Worm (Caenorhabditis elegans) whole organism, L4 larva: ENCODE results near the gene srj-7.
A peak's percentile ranks its signal among the peaks of the same experiment; 100 is the strongest.

Experiments used
- F26F4.8 ChIP-seq: fragments of 200-800 bp; sonication (Bioruptor generic); conservative IDR thresholded peaks from 2 replicates; pipeline ENCODE4 v1.3.6; 2022; ENCODE audit warnings: missing genetic modification characterization, missing compliant biosample characterization
- F37D6.2 ChIP-seq: sonication (generic microtip); optimal IDR thresholded peaks from 2 replicates; lab custom pipeline; 2016; ENCODE audit warnings: mild to moderate bottlenecking, missing genetic modification characterization, missing compliant biosample characterization
- T20F7.1 ChIP-seq: fragments of 200-800 bp; sonication (Bioruptor generic); optimal IDR thresholded peaks from 2 replicates; lab custom pipeline; 2018; ENCODE audit warnings: mild to moderate bottlenecking, missing genetic modification characterization, missing compliant biosample characterization
- Y5F2A.4 ChIP-seq: fragments of 200-800 bp; sonication (Bioruptor generic); optimal IDR thresholded peaks from 2 replicates; lab custom pipeline; 2018; ENCODE audit warnings: mild to moderate bottlenecking, missing genetic modification characterization, missing compliant biosample characterization
- ZK337.2 ChIP-seq: fragments of 200-800 bp; sonication (Bioruptor generic); IDR thresholded peaks from 2 replicates; pipeline ENCODE4 v1.3.6; 2022; ENCODE audit warnings: missing genetic modification reagents, missing genetic modification characterization, missing compliant biosample characterization
- ZK546.5 ChIP-seq, 2 experiments: sonication (generic microtip); optimal IDR thresholded peaks; 2 replicates each; lab custom pipeline; 2017; ENCODE audit warnings: missing biosample characterization in 2 of 2, missing genetic modification characterization in 2 of 2
- aly-2 ChIP-seq: sonication (generic microtip); optimal IDR thresholded peaks from 2 replicates; lab custom pipeline; 2018; ENCODE audit warnings: missing biosample characterization, missing genetic modification characterization
- ama-1 ChIP-seq: fragments of 150-350 bp; optimal IDR thresholded peaks from 2 replicates; lab custom pipeline; 2014; ENCODE audit warnings: inconsistent platforms, mixed read lengths
- arid-1 ChIP-seq: fragments of 200-800 bp; sonication (Bioruptor generic); conservative IDR thresholded peaks from 2 replicates; pipeline ENCODE4 v1.3.6; 2022; ENCODE audit warnings: missing genetic modification reagents, missing genetic modification characterization, missing compliant biosample characterization
- ceh-20 ChIP-seq: fragments of 200-800 bp; sonication (Bioruptor generic); IDR thresholded peaks from 2 replicates; pipeline ENCODE4 v1.3.6; 2022; ENCODE audit warnings: missing genetic modification reagents, missing genetic modification characterization, missing compliant biosample characterization
- ceh-28 ChIP-seq: fragments of 150-350 bp; optimal IDR thresholded peaks from 2 replicates; lab custom pipeline; 2014; ENCODE audit warnings: missing biosample characterization, missing genetic modification reagents, missing genetic modification characterization
- ceh-32 ChIP-seq: sonication (generic microtip); optimal IDR thresholded peaks from 2 replicates; lab custom pipeline; 2016; ENCODE audit warnings: mild to moderate bottlenecking, missing genetic modification characterization, missing compliant biosample characterization; ENCODE audit not compliant: poor library complexity
- ceh-82 ChIP-seq: sonication (generic microtip); optimal IDR thresholded peaks from 2 replicates; lab custom pipeline; 2017; ENCODE audit warnings: missing biosample characterization, missing genetic modification characterization
- egl-27 ChIP-seq: sonication (generic microtip); optimal IDR thresholded peaks from 3 replicates; lab custom pipeline; 2017; ENCODE audit warnings: missing biosample characterization, missing genetic modification reagents, missing genetic modification characterization
- egl-43 ChIP-seq: fragments of 200-800 bp; sonication (Bioruptor generic); IDR thresholded peaks from 2 replicates; pipeline ENCODE4 v1.3.6; 2022; ENCODE audit warnings: missing genetic modification reagents, missing genetic modification characterization, missing compliant biosample characterization
- fkh-10 ChIP-seq: fragments of 150-350 bp; optimal IDR thresholded peaks from 2 replicates; lab custom pipeline; 2014; ENCODE audit warnings: missing biosample characterization, missing genetic modification reagents, missing genetic modification characterization
- hif-1 ChIP-seq, 2 experiments: sonication (generic microtip); optimal IDR thresholded peaks; 2 replicates each; lab custom pipeline; 2016 to 2017; ENCODE audit warnings: missing compliant biosample characterization in 2 of 2, missing genetic modification characterization in 2 of 2, missing genetic modification reagents in 2 of 2, missing genotype in 2 of 2, mild to moderate bottlenecking in 1 of 2
- jun-1 ChIP-seq: fragments of 150-350 bp; optimal IDR thresholded peaks from 2 replicates; lab custom pipeline; 2014; ENCODE audit warnings: missing biosample characterization, missing genetic modification reagents, missing genetic modification characterization
- lim-7 ChIP-seq: fragments of 200-800 bp; sonication (Bioruptor generic); IDR thresholded peaks from 2 replicates; pipeline ENCODE4 v1.3.6; 2022; ENCODE audit warnings: missing genetic modification characterization, missing compliant biosample characterization
- lin-13 ChIP-seq: fragments of 150-350 bp; optimal IDR thresholded peaks from 2 replicates; lab custom pipeline; 2014; ENCODE audit warnings: missing biosample characterization, missing genetic modification reagents, missing genetic modification characterization
- lin-39 ChIP-seq: fragments of 150-350 bp; optimal IDR thresholded peaks from 2 replicates; lab custom pipeline; 2014; ENCODE audit warnings: missing biosample characterization, missing genetic modification reagents, missing genetic modification characterization
- lir-3 ChIP-seq: sonication (generic microtip); optimal IDR thresholded peaks from 2 replicates; lab custom pipeline; 2016; ENCODE audit warnings: mild to moderate bottlenecking, missing genetic modification characterization, missing compliant biosample characterization
- madf-9 ChIP-seq: fragments of 200-800 bp; sonication (Bioruptor generic); conservative IDR thresholded peaks from 2 replicates; pipeline ENCODE4 v1.3.6; 2022; ENCODE audit warnings: missing genetic modification reagents, missing genetic modification characterization, missing compliant biosample characterization
- mdl-1 ChIP-seq, 2 experiments: fragments of 150-350 bp in 1 of 2; sonication (generic microtip) in 1 of 2; optimal IDR thresholded peaks; 2 replicates each; lab custom pipeline; 2014 to 2017; ENCODE audit warnings: missing biosample characterization in 2 of 2, missing genetic modification characterization in 2 of 2
- mep-1 ChIP-seq: fragments of 150-350 bp; sonication (generic microtip); optimal IDR thresholded peaks from 3 replicates; lab custom pipeline; 2014; ENCODE audit warnings: missing biosample characterization, missing genetic modification characterization
- mxl-2 ChIP-seq: fragments of 200-800 bp; sonication (Bioruptor generic); conservative IDR thresholded peaks from 2 replicates; pipeline ENCODE4 v1.3.6; 2022; ENCODE audit warnings: missing genetic modification reagents, missing genetic modification characterization, missing compliant biosample characterization
- nhr-111 ChIP-seq: fragments of 200-800 bp; sonication (Bioruptor generic); optimal IDR thresholded peaks from 2 replicates; lab custom pipeline; 2018; ENCODE audit warnings: mild to moderate bottlenecking, missing genetic modification characterization, missing compliant biosample characterization
- nhr-237 ChIP-seq: sonication (generic microtip); optimal IDR thresholded peaks from 2 replicates; lab custom pipeline; 2017; ENCODE audit warnings: missing biosample characterization, missing genetic modification characterization
- nhr-76 ChIP-seq: fragments of 150-350 bp; optimal IDR thresholded peaks from 2 replicates; lab custom pipeline; 2014; ENCODE audit warnings: missing biosample characterization, missing genetic modification characterization
- nhr-77 ChIP-seq: fragments of 150-350 bp; optimal IDR thresholded peaks from 2 replicates; lab custom pipeline; 2014; ENCODE audit warnings: missing biosample characterization, missing genetic modification characterization
- php-3 ChIP-seq: fragments of 200-800 bp; sonication (Bioruptor generic); IDR thresholded peaks from 2 replicates; pipeline ENCODE4 v1.3.6; 2022; ENCODE audit warnings: missing genetic modification reagents, missing genetic modification characterization, missing compliant biosample characterization
- saeg-2 ChIP-seq: fragments of 200-800 bp; sonication (Bioruptor generic); IDR thresholded peaks from 2 replicates; pipeline ENCODE4 v1.3.6; 2022; ENCODE audit warnings: missing genetic modification reagents, missing genetic modification characterization, missing compliant biosample characterization
- snpc-1.2 ChIP-seq: fragments of 200-800 bp; sonication (Bioruptor generic); IDR thresholded peaks from 2 replicates; pipeline ENCODE4 v1.3.6; 2022; ENCODE audit warnings: missing genetic modification reagents, missing genetic modification characterization, missing compliant biosample characterization
- spr-3 ChIP-seq: fragments of 200-800 bp; sonication (Bioruptor generic); optimal IDR thresholded peaks from 2 replicates; lab custom pipeline; 2018; ENCODE audit warnings: mild to moderate bottlenecking, missing genetic modification characterization, missing compliant biosample characterization
- tra-1 ChIP-seq: fragments of 200-800 bp; sonication (Bioruptor generic); IDR thresholded peaks from 2 replicates; pipeline ENCODE4 v1.3.6; 2022; ENCODE audit warnings: missing genetic modification reagents, missing genetic modification characterization, missing compliant biosample characterization
- unc-62 ChIP-seq, 3 experiments: fragments of 150-350 bp in 1 of 3; sonication (generic microtip); optimal IDR thresholded peaks in 2 of 3; peaks in 1 of 3; 1 replicate in 1 of 3; 2 replicates in 2 of 3; lab custom pipeline; 2014 to 2017; ENCODE audit warnings: missing biosample characterization in 3 of 3, missing genetic modification characterization in 3 of 3, missing genetic modification reagents in 3 of 3, missing genotype in 1 of 3
- zfp-2 ChIP-seq: sonication (generic microtip); optimal IDR thresholded peaks from 2 replicates; lab custom pipeline; 2016; ENCODE audit warnings: mild to moderate bottlenecking, missing genetic modification characterization, missing compliant biosample characterization

The srj-7 gene

ce11 chrV:3241175-3241574 lies 3.6 kb upstream of the srj-7 start, which contains the start of gene srj-11:
Gene srj-11 (plus strand): TSS chrV:3241424.
- TF ChIP-seq nhr-76 (tag; lab: Kevin White, UChicago) (no peak), madf-9 (GFP tag; lab: Robert Waterston, UW) (no peak), unc-62 (GFP tag; optimal IDR thresholded peaks at IDR 0.05 in 1 of 2; lab: Kevin White, UChicago) (peak in 1 of 2 experiments; percentile 95), unc-62 (tag; optimal IDR thresholded peaks at IDR 0.05; lab: Kevin White, UChicago) (no peak), jun-1 (tag; lab: Kevin White, UChicago) (no peak), T20F7.1 (GFP tag; lab: Kevin White, UChicago) (no peak)

ce11 chrV:3242984-3243383 lies 1.8 kb upstream of the srj-7 start, which contains the start of gene gst-23:
Gene gst-23 (plus strand): TSS chrV:3243284.
- TF ChIP-seq ceh-82 (tag; lab: Kevin White, UChicago) (no peak), nhr-77 (no peak), lim-7 (GFP tag; lab: Robert Waterston, UW) (no peak), jun-1 (tag; lab: Kevin White, UChicago) (no peak), ceh-32 (tag; lab: Kevin White, UChicago) (no peak)

- no peak for TF ChIP-seq nhr-111
- no peak for TF ChIP-seq lir-3 (tag; lab: Kevin White, UChicago)
- TF ChIP-seq Y5F2A.4 (GFP tag; lab: Kevin White, UChicago), result no peak
- no peak for TF ChIP-seq snpc-1.2 (GFP tag; lab: Robert Waterston, UW)
- no peak for TF ChIP-seq zfp-2 (tag; lab: Kevin White, UChicago)
- no peak for TF ChIP-seq arid-1
- no peak for TF ChIP-seq lin-13 (GFP tag; lab: Kevin White, UChicago)
- TF ChIP-seq aly-2 (tag; lab: Kevin White, UChicago), result no peak
- no peak for TF ChIP-seq saeg-2 (GFP tag; lab: Robert Waterston, UW)
- TF ChIP-seq ceh-82 (tag; lab: Kevin White, UChicago), result no peak
- no peak for TF ChIP-seq hif-1 (tag; optimal IDR thresholded peaks at IDR 0.05; lab: Kevin White, UChicago)
- no peak for TF ChIP-seq ceh-20 (GFP tag; lab: Robert Waterston, UW)
- no peak for TF ChIP-seq spr-3 (GFP tag; lab: Kevin White, UChicago)
- TF ChIP-seq F37D6.2 (tag; lab: Kevin White, UChicago), result no peak
- no peak for TF ChIP-seq lin-39 (tag; lab: Kevin White, UChicago)
- TF ChIP-seq nhr-77, result no peak
- TF ChIP-seq ZK546.5 (tag; optimal IDR thresholded peaks at IDR 0.05; lab: Kevin White, UChicago), result no peak
- TF ChIP-seq F26F4.8 (GFP tag; lab: Robert Waterston, UW), result no peak
- TF ChIP-seq php-3, result no peak
- no peak for TF ChIP-seq mep-1
- TF ChIP-seq, all 104 proteins: peak for 0
Observed at ce11 chrV:3247515-3247914, 2.7 kb downstream of the srj-7 start, which contains the start of gene srj-8. Gene srj-8 (plus strand): TSS chrV:3247815.

ce11 chrV:3250153-3250552 lies 5.3 kb downstream of the srj-7 start, which contains the start of gene T28A11.13:
Gene T28A11.13 (minus strand): TSS chrV:3250253.
- TF ChIP-seq nhr-237 (tag; lab: Kevin White, UChicago), result no peak
- TF ChIP-seq fkh-10 (GFP tag; lab: Kevin White, UChicago), result no peak
- no peak for TF ChIP-seq ZK337.2 (GFP tag; lab: Robert Waterston, UW)
- no peak for TF ChIP-seq egl-43 (GFP tag; lab: Robert Waterston, UW)
- TF ChIP-seq ama-1 (lab: Kevin White, UChicago), result no peak
- TF ChIP-seq ceh-28 (tag; lab: Kevin White, UChicago), result no peak
- no peak for TF ChIP-seq egl-27
- no peak for TF ChIP-seq ceh-32 (tag; lab: Kevin White, UChicago)
- TF ChIP-seq tra-1, result no peak
- no peak for TF ChIP-seq snpc-1.2 (GFP tag; lab: Robert Waterston, UW)
- TF ChIP-seq unc-62 (GFP tag; optimal IDR thresholded peaks at IDR 0.05 in 1 of 2; lab: Kevin White, UChicago), result no peak
- TF ChIP-seq unc-62 (tag; optimal IDR thresholded peaks at IDR 0.05; lab: Kevin White, UChicago), result no peak
- TF ChIP-seq ZK546.5 (tag; optimal IDR thresholded peaks at IDR 0.05; lab: Kevin White, UChicago), result no peak
- no peak for TF ChIP-seq mdl-1 (tag; optimal IDR thresholded peaks at IDR 0.05; lab: Kevin White, UChicago)
- no peak for TF ChIP-seq mxl-2 (GFP tag; lab: Robert Waterston, UW)
